Worm (Caenorhabditis elegans) whole organism, L2 larva: Measurements from ENCODE around the gene sru-15.
A peak's percentile ranks its signal among the peaks of the same experiment; 100 is the strongest.

Source experiments
- C34F6.9 ChIP-seq: fragments of 150-350 bp; optimal IDR thresholded peaks from 2 replicates; lab custom pipeline; 2014; ENCODE audit warnings: missing biosample characterization, missing genetic modification characterization
- F13H6.1 ChIP-seq: sonication (generic microtip); optimal IDR thresholded peaks from 2 replicates; lab custom pipeline; 2016; ENCODE audit warnings: missing genetic modification characterization, missing compliant biosample characterization
- Y55F3AM.14 ChIP-seq: fragments of 200-800 bp; sonication (Bioruptor generic); optimal IDR thresholded peaks from 2 replicates; lab custom pipeline; 2018; ENCODE audit warnings: mild to moderate bottlenecking, missing genetic modification characterization, missing compliant biosample characterization
- ZK546.5 ChIP-seq: sonication (generic microtip); optimal IDR thresholded peaks from 2 replicates; lab custom pipeline; 2017; ENCODE audit warnings: missing biosample characterization, missing genetic modification characterization
- alr-1 ChIP-seq: fragments of 150-350 bp; optimal IDR thresholded peaks from 2 replicates; lab custom pipeline; 2014; ENCODE audit warnings: missing biosample characterization, missing genetic modification characterization
- aly-2 ChIP-seq: fragments of 150-350 bp; optimal IDR thresholded peaks from 2 replicates; lab custom pipeline; 2014; ENCODE audit warnings: missing biosample characterization, missing genetic modification characterization
- ama-1 ChIP-seq: fragments of 150-350 bp; optimal IDR thresholded peaks from 2 replicates; lab custom pipeline; 2018; ENCODE audit warnings: inconsistent platforms
- blmp-1 ChIP-seq: sonication (generic microtip); optimal IDR thresholded peaks from 2 replicates; lab custom pipeline; 2017; ENCODE audit warnings: missing genetic modification characterization, mild to moderate bottlenecking, missing compliant biosample characterization, antibody characterized with exemption, moderate library complexity; ENCODE audit not compliant: insufficient read depth
- ceh-16 ChIP-seq: fragments of 150-350 bp; optimal IDR thresholded peaks from 2 replicates; lab custom pipeline; 2014; ENCODE audit warnings: missing biosample characterization, missing genetic modification characterization
- ceh-82 ChIP-seq: fragments of 150-350 bp; optimal IDR thresholded peaks from 2 replicates; lab custom pipeline; 2014; ENCODE audit warnings: missing biosample characterization, missing genetic modification characterization
- crh-2 ChIP-seq: sonication (generic microtip); optimal IDR thresholded peaks from 2 replicates; lab custom pipeline; 2017; ENCODE audit warnings: missing biosample characterization, missing genetic modification characterization
- dmd-4 ChIP-seq: sonication (generic microtip); optimal IDR thresholded peaks from 2 replicates; lab custom pipeline; 2017; ENCODE audit warnings: missing biosample characterization, missing genetic modification characterization
- egl-27 ChIP-seq: sonication (generic microtip); optimal IDR thresholded peaks from 3 replicates; lab custom pipeline; 2017; ENCODE audit warnings: missing biosample characterization, missing genetic modification reagents, missing genetic modification characterization
- elt-1 ChIP-seq: fragments of 150-350 bp; optimal IDR thresholded peaks from 2 replicates; lab custom pipeline; 2014; ENCODE audit warnings: missing biosample characterization, missing genetic modification characterization
- elt-3 ChIP-seq: sonication (generic microtip); optimal IDR thresholded peaks from 2 replicates; lab custom pipeline; 2017; ENCODE audit warnings: missing biosample characterization, missing genetic modification characterization
- fos-1 ChIP-seq: fragments of 150-350 bp; optimal IDR thresholded peaks from 2 replicates; lab custom pipeline; 2014; ENCODE audit warnings: missing biosample characterization, missing genetic modification characterization
- gmeb-1 ChIP-seq: fragments of 150-350 bp; optimal IDR thresholded peaks from 2 replicates; lab custom pipeline; 2014; ENCODE audit warnings: missing biosample characterization, missing genetic modification characterization
- lin-11 ChIP-seq: fragments of 150-350 bp; sonication (generic microtip); optimal IDR thresholded peaks from 2 replicates; lab custom pipeline; 2014; ENCODE audit warnings: missing biosample characterization, missing genetic modification characterization, inconsistent platforms, mixed read lengths
- lin-13 ChIP-seq: fragments of 150-350 bp; optimal IDR thresholded peaks from 2 replicates; lab custom pipeline; 2014; ENCODE audit warnings: missing biosample characterization, missing genetic modification reagents, missing genetic modification characterization
- lin-39 ChIP-seq: fragments of 150-350 bp; optimal IDR thresholded peaks from 2 replicates; lab custom pipeline; 2014; ENCODE audit warnings: missing biosample characterization, missing genetic modification reagents, missing genetic modification characterization
- lsy-2 ChIP-seq, 2 experiments: fragments of 150-350 bp in 1 of 2; sonication (generic microtip) in 1 of 2; optimal IDR thresholded peaks; 2 replicates each; lab custom pipeline; 2014 to 2017; ENCODE audit warnings: missing biosample characterization in 2 of 2, missing genetic modification characterization in 2 of 2
- mbf-1 ChIP-seq: sonication (generic microtip); optimal IDR thresholded peaks from 2 replicates; lab custom pipeline; 2017; ENCODE audit warnings: missing biosample characterization, missing genetic modification characterization
- mdl-1 ChIP-seq, 2 experiments: fragments of 150-350 bp in 1 of 2; sonication (generic microtip) in 1 of 2; optimal IDR thresholded peaks; 2 replicates each; lab custom pipeline; 2017; ENCODE audit warnings: missing biosample characterization in 2 of 2, missing genetic modification characterization in 2 of 2
- nhr-10 ChIP-seq: sonication (generic microtip); optimal IDR thresholded peaks from 2 replicates; lab custom pipeline; 2017; ENCODE audit warnings: missing biosample characterization, missing genetic modification characterization
- nhr-129 ChIP-seq: fragments of 150-350 bp; optimal IDR thresholded peaks from 2 replicates; lab custom pipeline; 2014; ENCODE audit warnings: missing biosample characterization, missing genetic modification characterization
- nhr-21 ChIP-seq: fragments of 150-350 bp; optimal IDR thresholded peaks from 2 replicates; lab custom pipeline; 2014; ENCODE audit warnings: missing biosample characterization, missing genetic modification characterization
- nhr-23 ChIP-seq: fragments of 150-350 bp; optimal IDR thresholded peaks from 2 replicates; lab custom pipeline; 2014; ENCODE audit warnings: missing biosample characterization, missing genetic modification reagents, missing genetic modification characterization
- nhr-6 ChIP-seq: fragments of 150-350 bp; optimal IDR thresholded peaks from 2 replicates; lab custom pipeline; 2014; ENCODE audit warnings: missing biosample characterization, missing genetic modification characterization
- sem-4 ChIP-seq: fragments of 150-350 bp; optimal IDR thresholded peaks from 2 replicates; lab custom pipeline; 2014; ENCODE audit warnings: missing biosample characterization, missing genetic modification reagents, missing genetic modification characterization
- sma-3 ChIP-seq: sonication (generic microtip); optimal IDR thresholded peaks from 2 replicates; lab custom pipeline; 2016; ENCODE audit warnings: missing genetic modification reagents, missing genetic modification characterization, missing compliant biosample characterization
- sma-9 ChIP-seq, 2 experiments: fragments of 150-350 bp in 1 of 2; sonication (generic microtip) in 1 of 2; optimal IDR thresholded peaks; 2 replicates each; lab custom pipeline; 2014 to 2016; ENCODE audit warnings: missing genetic modification characterization in 2 of 2, mild to moderate bottlenecking in 1 of 2, missing biosample characterization in 1 of 2, missing compliant biosample characterization in 1 of 2, missing genetic modification reagents in 1 of 2, moderate library complexity in 1 of 2
- snpc-4 ChIP-seq: fragments of 150-350 bp; optimal IDR thresholded peaks from 2 replicates; lab custom pipeline; 2014; ENCODE audit warnings: missing biosample characterization, missing genetic modification characterization
- unc-39 ChIP-seq: fragments of 150-350 bp; optimal IDR thresholded peaks from 2 replicates; lab custom pipeline; 2014; ENCODE audit warnings: missing biosample characterization, missing genetic modification characterization
- unc-62 ChIP-seq: fragments of 150-350 bp; optimal IDR thresholded peaks from 2 replicates; lab custom pipeline; 2014; ENCODE audit warnings: missing biosample characterization, missing genetic modification reagents, missing genetic modification characterization
- zag-1 ChIP-seq: fragments of 150-350 bp; optimal IDR thresholded peaks from 2 replicates; lab custom pipeline; 2014; ENCODE audit warnings: missing biosample characterization, missing genetic modification characterization
- ztf-1 ChIP-seq: fragments of 200-800 bp; sonication (Bioruptor generic); conservative IDR thresholded peaks from 2 replicates; pipeline ENCODE4 v1.3.6; 2022; ENCODE audit warnings: missing genetic modification characterization, missing compliant biosample characterization
- ztf-4 ChIP-seq: fragments of 150-350 bp; optimal IDR thresholded peaks from 2 replicates; lab custom pipeline; 2014; ENCODE audit warnings: missing biosample characterization, missing genetic modification characterization

sru-15 gene

DNA sequence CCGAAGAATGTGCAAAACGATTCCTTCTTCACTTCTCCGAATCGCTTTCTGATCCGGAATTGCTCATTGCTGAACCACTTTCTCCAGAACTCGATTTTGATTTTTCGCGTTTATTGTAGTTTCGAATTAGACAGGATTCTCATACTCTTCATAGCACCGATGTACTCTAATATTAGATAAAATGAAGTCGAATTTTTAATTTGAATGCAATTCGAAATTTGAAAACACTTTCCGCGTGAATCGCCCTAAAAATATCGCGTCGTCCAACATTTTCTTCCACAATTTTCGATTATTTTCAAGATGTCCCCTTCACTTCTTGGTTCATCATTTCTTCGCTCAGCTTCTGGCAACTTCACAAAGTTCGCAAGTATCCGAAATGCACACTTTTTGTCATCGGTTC, 14.0 kb upstream of the sru-15 start, which contains the start of gene C30H6.8:
TSS of gene C30H6.8 (plus strand) at position 301 of the 400 bp plus-strand sequence.
- TF ChIP-seq fos-1 (tag; lab: Kevin White, UChicago) (no peak), snpc-4 (tag; lab: Kevin White, UChicago) (no peak), ceh-16 (no peak), ceh-82 (no peak), lin-13 (GFP tag; lab: Kevin White, UChicago) (no peak), dmd-4 (tag; lab: Kevin White, UChicago) (no peak), ztf-1 (GFP tag; lab: Robert Waterston, UW) (no peak), mdl-1 (tag; optimal IDR thresholded peaks at IDR 0.05; lab: Kevin White, UChicago) (no peak), nhr-6 (tag; lab: Kevin White, UChicago) (no peak), gmeb-1 (no peak), nhr-21 (tag; lab: Kevin White, UChicago) (no peak), nhr-129 (tag; lab: Kevin White, UChicago) (no peak), unc-39 (tag; lab: Kevin White, UChicago) (no peak), ama-1 (lab: Kevin White, UChicago) (no peak), sma-3 (GFP tag; lab: Kevin White, UChicago) (no peak)
- TF ChIP-seq, all 48 proteins: peak for 0

ce11 chrIV:17383046-17383445, 13.0 kb upstream of the sru-15 start, which contains the start of gene C30H6.12:
Gene C30H6.12 (plus strand): TSS chrIV:17383346.
- no peak for TF ChIP-seq nhr-6 (tag; lab: Kevin White, UChicago)
- TF ChIP-seq F13H6.1, result no peak
- TF ChIP-seq ztf-4 (tag; lab: Kevin White, UChicago), result no peak
- no peak for TF ChIP-seq lin-39 (tag; lab: Kevin White, UChicago)
- TF ChIP-seq elt-1, result no peak
- TF ChIP-seq lsy-2 (tag; optimal IDR thresholded peaks at IDR 0.05; lab: Kevin White, UChicago), result no peak

DNA sequence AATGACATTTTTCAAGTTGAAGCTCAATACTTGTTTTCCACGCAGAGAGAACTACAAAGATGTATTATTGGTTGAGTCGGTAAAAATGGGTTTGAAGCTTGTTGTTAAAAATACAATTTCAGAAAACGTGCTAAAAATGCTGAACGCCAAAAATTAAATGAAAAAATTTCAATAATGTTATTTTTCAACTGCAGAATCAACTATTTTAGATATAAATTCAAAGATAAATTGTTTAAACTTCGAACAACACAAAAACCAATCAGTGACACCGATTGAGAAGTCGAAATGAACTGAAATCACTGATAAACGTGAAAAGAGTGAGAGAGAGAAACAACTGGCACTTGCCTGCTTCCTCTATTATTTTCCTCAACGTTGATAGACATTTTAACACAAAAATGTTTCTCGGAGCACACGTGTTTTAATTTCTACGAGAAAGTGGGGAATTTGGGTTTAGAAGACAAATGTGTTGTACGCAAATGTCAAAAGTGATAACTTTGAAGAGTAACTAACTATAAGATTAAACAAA, 8.5 kb upstream of the sru-15 start, which contains the start of gene T02D1.8:
TSS of gene T02D1.8 (minus strand) at position 51 of the 526 bp plus-strand sequence.
- no peak for TF ChIP-seq blmp-1 (tag; lab: Kevin White, UChicago)
- no peak for TF ChIP-seq aly-2 (tag; lab: Kevin White, UChicago)
- no peak for TF ChIP-seq lin-11
- no peak for TF ChIP-seq C34F6.9 (tag; lab: Kevin White, UChicago)
- TF ChIP-seq fos-1 (tag; lab: Kevin White, UChicago), result peak; percentile 74

ce11 chrIV:17399455-17399854, 3.4 kb downstream of the sru-15 start, which contains the start of gene T02D1.4:
Gene T02D1.4 (plus strand): TSS chrIV:17399755.
- no peak for TF ChIP-seq lin-13 (GFP tag; lab: Kevin White, UChicago)
- TF ChIP-seq nhr-129 (tag; lab: Kevin White, UChicago), result no peak
- TF ChIP-seq dmd-4 (tag; lab: Kevin White, UChicago), result no peak
- no peak for TF ChIP-seq nhr-6 (tag; lab: Kevin White, UChicago)
- no peak for TF ChIP-seq C34F6.9 (tag; lab: Kevin White, UChicago)
- no peak for TF ChIP-seq alr-1 (tag; lab: Kevin White, UChicago)
- TF ChIP-seq unc-62 (GFP tag; lab: Kevin White, UChicago), result no peak
- no peak for TF ChIP-seq lin-11
- no peak for TF ChIP-seq F13H6.1
- no peak for TF ChIP-seq nhr-21 (tag; lab: Kevin White, UChicago)
- TF ChIP-seq aly-2 (tag; lab: Kevin White, UChicago), result no peak
- no peak for TF ChIP-seq ZK546.5 (tag; lab: Kevin White, UChicago)
- TF ChIP-seq zag-1 (tag; lab: Kevin White, UChicago), result no peak

ce11 chrIV:17405530-17405929, 9.5 kb downstream of the sru-15 start, which contains the start of gene pmp-4:
Gene pmp-4 (minus strand): TSS chrIV:17405630.
- TF ChIP-seq fos-1 (tag; lab: Kevin White, UChicago) (peak; percentile 10), lsy-2 (tag; optimal IDR thresholded peaks at IDR 0.05; lab: Kevin White, UChicago) (no peak)

DNA sequence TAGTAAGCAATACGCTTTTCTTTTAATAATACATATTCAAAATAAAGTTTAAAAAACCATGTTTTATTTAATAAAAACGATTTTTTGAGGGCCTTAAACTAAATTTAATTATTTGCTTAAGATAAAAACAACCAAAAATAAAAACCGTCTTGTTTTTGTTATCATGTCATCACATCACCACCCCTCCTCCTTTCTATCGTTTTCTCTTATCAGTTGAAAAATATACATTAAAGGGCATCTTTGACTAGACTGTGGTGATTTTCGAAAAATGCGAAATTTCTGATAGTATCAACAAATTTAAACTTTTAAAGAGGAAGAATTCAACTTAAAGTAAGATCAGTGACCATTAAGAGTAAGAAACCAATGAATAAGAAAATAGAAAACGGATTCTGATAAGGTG, 10.1 kb downstream of the sru-15 start:
- no peak for TF ChIP-seq sem-4
- TF ChIP-seq sma-9 (GFP tag; optimal IDR thresholded peaks at IDR 0.05; lab: Kevin White, UChicago), result peak; percentile 54
- no peak for TF ChIP-seq sma-9 (tag; optimal IDR thresholded peaks at IDR 0.05; lab: Kevin White, UChicago)
- TF ChIP-seq nhr-23 (tag; lab: Kevin White, UChicago), result no peak
- TF ChIP-seq gmeb-1, result peak; percentile 3
- no peak for TF ChIP-seq elt-3
- no peak for TF ChIP-seq nhr-6 (tag; lab: Kevin White, UChicago)
- no peak for TF ChIP-seq lin-11
- no peak for TF ChIP-seq Y55F3AM.14 (GFP tag; lab: Kevin White, UChicago)
- TF ChIP-seq blmp-1 (tag; lab: Kevin White, UChicago), result peak; percentile 57
- no peak for TF ChIP-seq elt-1
- no peak for TF ChIP-seq alr-1 (tag; lab: Kevin White, UChicago)
- peak; percentile 19 for TF ChIP-seq nhr-129 (tag; lab: Kevin White, UChicago)
- TF ChIP-seq F13H6.1, result no peak
- peak; percentile 10 for TF ChIP-seq crh-2 (tag; lab: Kevin White, UChicago)
- TF ChIP-seq egl-27 (tag; lab: Kevin White, UChicago), result no peak
- TF ChIP-seq mbf-1 (tag; lab: Kevin White, UChicago), result no peak
- TF ChIP-seq nhr-10, result no peak
- no peak for TF ChIP-seq lsy-2 (tag; optimal IDR thresholded peaks at IDR 0.05; lab: Kevin White, UChicago)
- TF ChIP-seq fos-1 (tag; lab: Kevin White, UChicago), result peak; percentile 6
